Worm (Caenorhabditis elegans) whole organism, late embryonic: ENCODE results near the gene hpo-15.

Experiments used
- F13H6.1 ChIP-seq: sonication (generic microtip); optimal IDR thresholded peaks from 2 replicates; lab custom pipeline; 2016; ENCODE audit warnings: missing genetic modification characterization, missing compliant biosample characterization
- dmd-4 ChIP-seq: sonication (generic microtip); optimal IDR thresholded peaks from 2 replicates; lab custom pipeline; 2016; ENCODE audit warnings: borderline replicate concordance, missing genetic modification characterization, missing compliant biosample characterization
- elt-4 ChIP-seq: sonication (generic microtip); optimal IDR thresholded peaks from 2 replicates; lab custom pipeline; 2016; ENCODE audit warnings: missing genetic modification characterization, missing compliant biosample characterization
- gmeb-2 ChIP-seq: sonication (generic microtip); optimal IDR thresholded peaks from 2 replicates; lab custom pipeline; 2016; ENCODE audit warnings: missing genetic modification characterization, inconsistent platforms, missing compliant biosample characterization
- nhr-11 ChIP-seq: fragments of 150-350 bp; optimal IDR thresholded peaks from 2 replicates; lab custom pipeline; 2014; ENCODE audit warnings: missing biosample characterization, missing genetic modification characterization
- odd-2 ChIP-seq: sonication (generic microtip); optimal IDR thresholded peaks from 2 replicates; lab custom pipeline; 2017; ENCODE audit warnings: antibody characterized with exemption, mild to moderate bottlenecking, missing genetic modification characterization, missing compliant biosample characterization
- pqm-1 ChIP-seq: sonication (generic microtip); optimal IDR thresholded peaks from 2 replicates; lab custom pipeline; 2016; ENCODE audit warnings: missing genetic modification characterization, missing compliant biosample characterization

- TF ChIP-seq pqm-1 (tag; lab: Kevin White, UChicago) (no peak), odd-2 (tag; lab: Kevin White, UChicago) (no peak), elt-4 (tag; lab: Kevin White, UChicago) (no peak), dmd-4 (tag; lab: Kevin White, UChicago) (no peak), nhr-11 (no peak), F13H6.1 (tag; lab: Kevin White, UChicago) (no peak), gmeb-2 (tag; lab: Kevin White, UChicago) (no peak)
Measured at ce11 chrV:5523260-5523659, 9.6 kb upstream of the hpo-15 start.
